Worm (Caenorhabditis elegans) whole organism, young adult: ENCODE results near the gene dagl-2.

Experiments
- B0035.1 ChIP-seq: sonication (generic microtip); optimal IDR thresholded peaks from 2 replicates; lab custom pipeline; 2016; ENCODE audit warnings: missing genetic modification characterization, mild to moderate bottlenecking, missing compliant biosample characterization, missing genotype, missing genetic modification reagents
- B0261.1 ChIP-seq: sonication (generic microtip); optimal IDR thresholded peaks from 2 replicates; lab custom pipeline; 2016; ENCODE audit warnings: mild to moderate bottlenecking, missing genetic modification characterization, moderate library complexity, missing compliant biosample characterization
- C06A6.2 ChIP-seq: fragments of 200-800 bp; sonication (Bioruptor generic); conservative IDR thresholded peaks from 2 replicates; pipeline ENCODE4 v1.3.6; 2022; ENCODE audit warnings: missing genetic modification characterization, missing compliant biosample characterization
- D2030.7 ChIP-seq: fragments of 200-800 bp; sonication (Bioruptor generic); IDR thresholded peaks from 2 replicates; pipeline ENCODE4 v1.3.6; 2022; ENCODE audit warnings: missing genetic modification reagents, missing genetic modification characterization, missing compliant biosample characterization
- F22D6.2 ChIP-seq: sonication (generic microtip); optimal IDR thresholded peaks from 2 replicates; lab custom pipeline; 2016; ENCODE audit warnings: mild to moderate bottlenecking, missing genetic modification characterization, missing compliant biosample characterization
- F33H1.4 ChIP-seq: fragments of 200-800 bp; sonication (Bioruptor generic); IDR thresholded peaks from 2 replicates; pipeline ENCODE4 v1.3.6; 2022; ENCODE audit warnings: missing genetic modification reagents, missing genetic modification characterization, missing compliant biosample characterization
- F37B4.10 ChIP-seq: fragments of 200-800 bp; sonication (Bioruptor generic); IDR thresholded peaks from 2 replicates; pipeline ENCODE4 v1.3.6; 2022; ENCODE audit warnings: missing genetic modification characterization, missing compliant biosample characterization
- F52B5.7 ChIP-seq: sonication (generic microtip); optimal IDR thresholded peaks from 2 replicates; lab custom pipeline; 2016; ENCODE audit warnings: mild to moderate bottlenecking, missing genetic modification characterization, missing compliant biosample characterization
- K11D2.4 ChIP-seq: fragments of 200-800 bp; sonication (Bioruptor generic); IDR thresholded peaks from 2 replicates; pipeline ENCODE4 v1.3.6; 2022; ENCODE audit warnings: missing genetic modification reagents, missing genetic modification characterization, missing compliant biosample characterization
- K12H6.12 ChIP-seq: fragments of 200-800 bp; sonication (Bioruptor generic); optimal IDR thresholded peaks from 2 replicates; lab custom pipeline; 2018; ENCODE audit warnings: mild to moderate bottlenecking, missing genetic modification characterization, missing compliant biosample characterization
- T07F8.4 ChIP-seq: sonication (generic microtip); optimal IDR thresholded peaks from 2 replicates; lab custom pipeline; 2016; ENCODE audit warnings: mild to moderate bottlenecking, missing genetic modification characterization, moderate library complexity, missing compliant biosample characterization
- Y53F4B.3 ChIP-seq: fragments of 200-800 bp; sonication (Bioruptor generic); IDR thresholded peaks from 2 replicates; pipeline ENCODE4 v1.3.6; 2022; ENCODE audit warnings: missing genetic modification reagents, missing genetic modification characterization, missing compliant biosample characterization
- Y53G8AR.9 ChIP-seq: fragments of 200-800 bp; sonication (Bioruptor generic); conservative IDR thresholded peaks from 2 replicates; pipeline ENCODE4 v1.3.6; 2022; ENCODE audit warnings: missing genetic modification reagents, missing genetic modification characterization, missing compliant biosample characterization
- Y67H2A.10 ChIP-seq: fragments of 200-800 bp; sonication (Bioruptor generic); conservative IDR thresholded peaks from 2 replicates; pipeline ENCODE4 v1.3.6; 2022; ENCODE audit warnings: missing genetic modification reagents, missing genetic modification characterization, missing compliant biosample characterization
- attf-6 ChIP-seq: fragments of 200-800 bp; sonication (Bioruptor generic); IDR thresholded peaks from 2 replicates; pipeline ENCODE4 v1.3.6; 2022; ENCODE audit warnings: missing genetic modification reagents, missing genetic modification characterization, missing compliant biosample characterization
- bed-2 ChIP-seq: fragments of 200-800 bp; sonication (Bioruptor generic); IDR thresholded peaks from 2 replicates; pipeline ENCODE4 v1.3.6; 2022; ENCODE audit warnings: missing genetic modification reagents, missing genetic modification characterization, missing compliant biosample characterization
- cebp-2 ChIP-seq: fragments of 200-800 bp; sonication (Bioruptor generic); IDR thresholded peaks from 2 replicates; pipeline ENCODE4 v1.3.6; 2022; ENCODE audit warnings: missing genetic modification characterization, missing compliant biosample characterization
- ceh-91 ChIP-seq: fragments of 200-800 bp; sonication (Bioruptor generic); IDR thresholded peaks from 2 replicates; pipeline ENCODE4 v1.3.6; 2022; ENCODE audit warnings: missing genetic modification reagents, missing genetic modification characterization, missing compliant biosample characterization
- chd-7 ChIP-seq: sonication (generic microtip); optimal IDR thresholded peaks from 2 replicates; lab custom pipeline; 2016; ENCODE audit warnings: mild to moderate bottlenecking, missing genetic modification characterization, moderate library complexity, missing compliant biosample characterization
- die-1 ChIP-seq: sonication (generic microtip); optimal IDR thresholded peaks from 2 replicates; lab custom pipeline; 2016; ENCODE audit warnings: missing genotype, mild to moderate bottlenecking, missing genetic modification characterization, missing compliant biosample characterization
- egl-18 ChIP-seq: fragments of 200-800 bp; sonication (Bioruptor generic); IDR thresholded peaks from 2 replicates; pipeline ENCODE4 v1.3.6; 2022; ENCODE audit warnings: missing genetic modification reagents, missing genetic modification characterization, missing compliant biosample characterization
- egl-44 ChIP-seq: fragments of 200-800 bp; sonication (Bioruptor generic); IDR thresholded peaks from 2 replicates; pipeline ENCODE4 v1.3.6; 2022; ENCODE audit warnings: missing genetic modification reagents, missing genetic modification characterization, missing compliant biosample characterization
- egrh-3 ChIP-seq: fragments of 200-800 bp; sonication (Bioruptor generic); IDR thresholded peaks from 2 replicates; pipeline ENCODE4 v1.3.6; 2022; ENCODE audit warnings: missing genetic modification reagents, missing genetic modification characterization, missing compliant biosample characterization
- hmg-1.2 ChIP-seq: fragments of 200-800 bp; sonication (Bioruptor generic); IDR thresholded peaks from 2 replicates; pipeline ENCODE4 v1.3.6; 2022; ENCODE audit warnings: missing genetic modification reagents, missing genetic modification characterization, missing compliant biosample characterization
- lin-54 ChIP-seq: fragments of 200-800 bp; sonication (Bioruptor generic); optimal IDR thresholded peaks from 2 replicates; lab custom pipeline; 2018; ENCODE audit warnings: mild to moderate bottlenecking, missing genetic modification characterization, missing compliant biosample characterization
- lir-1 ChIP-seq: fragments of 200-800 bp; sonication (Bioruptor generic); conservative IDR thresholded peaks from 2 replicates; pipeline ENCODE4 v1.3.6; 2022; ENCODE audit warnings: missing genetic modification reagents, missing genetic modification characterization, missing compliant biosample characterization
- mel-28 ChIP-seq: sonication (generic microtip); optimal IDR thresholded peaks from 2 replicates; lab custom pipeline; 2016; ENCODE audit warnings: borderline replicate concordance, mild to moderate bottlenecking, missing genetic modification characterization, missing compliant biosample characterization
- nfya-1 ChIP-seq: sonication (generic microtip); optimal IDR thresholded peaks from 2 replicates; lab custom pipeline; 2017; ENCODE audit warnings: antibody characterized with exemption, missing compliant biosample characterization, missing genetic modification characterization, borderline replicate concordance; ENCODE audit not compliant: insufficient read depth
- nfyb-1 ChIP-seq: fragments of 200-800 bp; sonication (Bioruptor generic); IDR thresholded peaks from 2 replicates; pipeline ENCODE4 v1.3.6; 2022; ENCODE audit warnings: missing genetic modification reagents, missing genetic modification characterization, missing compliant biosample characterization
- nhr-120 ChIP-seq: fragments of 200-800 bp; sonication (Bioruptor generic); IDR thresholded peaks from 2 replicates; pipeline ENCODE4 v1.3.6; 2022; ENCODE audit warnings: missing genetic modification characterization, missing compliant biosample characterization
- nhr-27 ChIP-seq: fragments of 200-800 bp; sonication (Bioruptor generic); optimal IDR thresholded peaks from 2 replicates; lab custom pipeline; 2018; ENCODE audit warnings: mild to moderate bottlenecking, missing genetic modification characterization, moderate library complexity, missing compliant biosample characterization
- nhr-80 ChIP-seq: sonication (generic microtip); optimal IDR thresholded peaks from 2 replicates; lab custom pipeline; 2016; ENCODE audit warnings: missing genetic modification characterization, missing compliant biosample characterization
- pbrm-1 ChIP-seq: fragments of 200-800 bp; sonication (Bioruptor generic); IDR thresholded peaks from 2 replicates; pipeline ENCODE4 v1.3.6; 2022; ENCODE audit warnings: missing genetic modification reagents, missing genetic modification characterization, missing compliant biosample characterization
- pha-4 ChIP-seq: fragments of 150-350 bp; sonication (generic microtip); optimal IDR thresholded peaks from 2 replicates; lab custom pipeline; 2014; ENCODE audit warnings: missing biosample characterization, missing genetic modification reagents, missing genetic modification characterization
- rpc-1 ChIP-seq, 2 experiments: fragments of 150-350 bp in 1 of 2; sonication (generic microtip) in 1 of 2; optimal IDR thresholded peaks; 2 replicates each; lab custom pipeline; 2014 to 2018; ENCODE audit warnings: missing biosample characterization in 1 of 2, missing genetic modification characterization in 1 of 2, missing genetic modification reagents in 1 of 2, missing genotype in 1 of 2
- snpc-1.1 ChIP-seq: sonication (generic microtip); optimal IDR thresholded peaks from 2 replicates; lab custom pipeline; 2017; ENCODE audit warnings: missing genetic modification characterization, mild to moderate bottlenecking, missing compliant biosample characterization, antibody characterized with exemption, moderate library complexity, missing genotype, missing genetic modification reagents; ENCODE audit not compliant: insufficient read depth
- snpc-3.4 ChIP-seq: sonication (generic microtip); optimal IDR thresholded peaks from 2 replicates; lab custom pipeline; 2017; ENCODE audit warnings: missing genetic modification characterization, mild to moderate bottlenecking, missing compliant biosample characterization, antibody characterized with exemption, moderate library complexity, missing genotype, missing genetic modification reagents
- tbp1 ChIP-seq: fragments of 200-800 bp; sonication (Bioruptor generic); optimal IDR thresholded peaks from 2 replicates; lab custom pipeline; 2018; ENCODE audit warnings: mild to moderate bottlenecking, missing genetic modification characterization, missing compliant biosample characterization
- tlf-1 ChIP-seq: fragments of 200-800 bp; sonication (Bioruptor generic); optimal IDR thresholded peaks from 2 replicates; lab custom pipeline; 2018; ENCODE audit warnings: mild to moderate bottlenecking, missing genetic modification characterization, missing compliant biosample characterization
- unc-62 ChIP-seq: fragments of 150-350 bp; optimal IDR thresholded peaks from 2 replicates; lab custom pipeline; 2014; ENCODE audit warnings: missing biosample characterization, missing genetic modification reagents, missing genetic modification characterization
- zim-3 ChIP-seq: sonication (generic microtip); optimal IDR thresholded peaks from 2 replicates; lab custom pipeline; 2017; ENCODE audit warnings: mild to moderate bottlenecking, missing genetic modification characterization, moderate library complexity, missing compliant biosample characterization
- ztf-28 ChIP-seq: fragments of 200-800 bp; sonication (Bioruptor generic); IDR thresholded peaks from 2 replicates; pipeline ENCODE4 v1.3.6; 2022; ENCODE audit warnings: missing genetic modification reagents, missing genetic modification characterization, missing compliant biosample characterization
- ztf-3 ChIP-seq: fragments of 200-800 bp; sonication (Bioruptor generic); optimal IDR thresholded peaks from 2 replicates; lab custom pipeline; 2018; ENCODE audit warnings: mild to moderate bottlenecking, missing genetic modification characterization, missing compliant biosample characterization

dagl-2 gene

DNA sequence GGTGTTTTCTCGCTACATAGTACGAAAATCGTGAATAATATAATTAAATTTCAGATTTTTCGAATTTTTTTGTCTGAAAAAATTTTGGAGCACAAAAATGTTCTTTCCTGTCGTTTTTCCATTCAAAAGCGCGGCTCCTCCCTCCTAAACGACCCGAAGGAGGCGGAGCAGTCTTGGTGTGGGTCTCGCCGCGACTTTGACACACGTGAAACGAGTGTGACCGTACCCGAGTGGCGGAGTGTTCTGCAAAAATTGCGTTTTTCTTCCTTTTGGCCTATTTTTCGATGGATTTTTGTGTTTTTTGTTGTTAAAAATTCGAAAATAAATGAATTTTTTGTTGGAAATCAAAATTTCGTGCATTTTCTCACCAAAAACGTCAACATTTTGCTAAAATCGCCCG, 10.5 kb upstream of the dagl-2 start, which contains the start of gene snt-2 (continued):
- TF ChIP-seq snpc-3.4 (tag; lab: Kevin White, UChicago) (peak; percentile 19), ztf-3 (GFP tag; lab: Kevin White, UChicago) (no peak), die-1 (tag; lab: Kevin White, UChicago) (no peak), egl-18 (GFP tag; lab: Robert Waterston, UW) (no peak), cebp-2 (GFP tag; lab: Robert Waterston, UW) (no peak), snpc-1.1 (tag; lab: Kevin White, UChicago) (no peak), hmg-1.2 (GFP tag; lab: Robert Waterston, UW) (peak; percentile 35), K11D2.4 (GFP tag; lab: Robert Waterston, UW) (no peak), nfya-1 (tag; lab: Kevin White, UChicago) (no peak), egrh-3 (GFP tag; lab: Robert Waterston, UW) (0 out of 2 replicates have a peak, but pooled peaks have one; percentile 17), pbrm-1 (peak; percentile 73), rpc-1 (optimal IDR thresholded peaks at IDR 0.05; lab: Kevin White, UChicago) (no peak), rpc-1 (tag; optimal IDR thresholded peaks at IDR 0.05; lab: Kevin White, UChicago) (no peak), D2030.7 (GFP tag; lab: Robert Waterston, UW) (peak; percentile 53), chd-7 (tag; lab: Kevin White, UChicago) (no peak), nhr-120 (GFP tag; lab: Robert Waterston, UW) (no peak), unc-62 (GFP tag; lab: Kevin White, UChicago) (no peak), lin-54 (GFP tag; lab: Kevin White, UChicago) (peak; percentile 58), Y53F4B.3 (GFP tag; lab: Robert Waterston, UW) (no peak), K12H6.12 (tag; lab: Kevin White, UChicago) (peak; percentile 33), bed-2 (GFP tag; lab: Robert Waterston, UW) (no peak), nhr-80 (tag; lab: Kevin White, UChicago) (peak; percentile 41), lir-1 (GFP tag; lab: Robert Waterston, UW) (no peak), nhr-27 (tag; lab: Kevin White, UChicago) (no peak), F33H1.4 (GFP tag; lab: Robert Waterston, UW) (peak; percentile 96), F52B5.7 (tag; lab: Kevin White, UChicago) (no peak), egl-44 (GFP tag; lab: Robert Waterston, UW) (no peak), pha-4 (tag; lab: Kevin White, UChicago) (no peak), mel-28 (tag; lab: Kevin White, UChicago) (no peak), attf-6 (GFP tag; lab: Robert Waterston, UW) (no peak), tbp1 (GFP tag; lab: Kevin White, UChicago) (peak; percentile 49), Y67H2A.10 (no peak), T07F8.4 (tag; lab: Kevin White, UChicago) (no peak), tlf-1 (GFP tag; lab: Kevin White, UChicago) (peak; percentile 35), nfyb-1 (GFP tag; lab: Robert Waterston, UW) (0 out of 2 replicates have a peak, but pooled peaks have one; percentile 36), ceh-91 (GFP tag; lab: Robert Waterston, UW) (0 out of 2 replicates have a peak, but pooled peaks have one; percentile 44), ztf-28 (no peak), B0035.1 (tag; lab: Kevin White, UChicago) (no peak), F22D6.2 (no peak), C06A6.2 (GFP tag; lab: Robert Waterston, UW) (no peak), zim-3 (tag; lab: Kevin White, UChicago) (no peak), F37B4.10 (no peak), Y53G8AR.9 (GFP tag; lab: Robert Waterston, UW) (no peak), B0261.1 (tag; lab: Kevin White, UChicago) (no peak)
